Worm (Caenorhabditis elegans): ENCODE data around the gene C06A1.7.

ce11 chrII:10545213-10545612, 19.5 kb upstream of the C06A1.7 start:
- TF ChIP-seq unc-39 (tag; optimal IDR thresholded peaks at IDR 0.05): no peak
- TF ChIP-seq unc-62 (GFP tag; optimal IDR thresholded peaks at IDR 0.05): no peak
- no peak for TF ChIP-seq lin-13 (tag; optimal IDR thresholded peaks at IDR 0.05)
- TF ChIP-seq lsy-2 (tag; optimal IDR thresholded peaks at IDR 0.05): no peak
- TF ChIP-seq pha-4 (tag; optimal IDR thresholded peaks at IDR 0.05): no peak
- no peak for TF ChIP-seq ceh-39 (tag; optimal IDR thresholded peaks at IDR 0.05)
- no peak for TF ChIP-seq nhr-12 (tag; optimal IDR thresholded peaks at IDR 0.05)
